Worm (Caenorhabditis elegans) whole organism, L4 larva: ENCODE data around the gene C16C10.8.

Source experiments
- F10B5.3 ChIP-seq: sonication (generic microtip); optimal IDR thresholded peaks from 2 replicates; lab custom pipeline; 2016; ENCODE audit warnings: mild to moderate bottlenecking, missing genetic modification characterization, missing compliant biosample characterization
- F37D6.2 ChIP-seq: sonication (generic microtip); optimal IDR thresholded peaks from 2 replicates; lab custom pipeline; 2016; ENCODE audit warnings: mild to moderate bottlenecking, missing genetic modification characterization, missing compliant biosample characterization
- F44E2.7 ChIP-seq: fragments of 200-800 bp; sonication (Bioruptor generic); IDR thresholded peaks from 2 replicates; pipeline ENCODE4 v2.1.2; 2022; ENCODE audit warnings: missing genetic modification characterization, missing compliant biosample characterization
- F49E8.2 ChIP-seq: sonication (generic microtip); optimal IDR thresholded peaks from 2 replicates; lab custom pipeline; 2016; ENCODE audit warnings: missing compliant biosample characterization, mild to moderate bottlenecking, missing genetic modification characterization, borderline replicate concordance
- R02D3.7 ChIP-seq: fragments of 150-350 bp; sonication (generic microtip); optimal IDR thresholded peaks from 3 replicates; lab custom pipeline; 2014; ENCODE audit warnings: missing biosample characterization, missing genetic modification characterization
- T20F7.1 ChIP-seq: fragments of 200-800 bp; sonication (Bioruptor generic); optimal IDR thresholded peaks from 2 replicates; lab custom pipeline; 2018; ENCODE audit warnings: mild to moderate bottlenecking, missing genetic modification characterization, missing compliant biosample characterization
- Y105C5A.15 ChIP-seq: fragments of 200-800 bp; sonication (Bioruptor generic); IDR thresholded peaks from 2 replicates; pipeline ENCODE4 v1.3.6; 2022; ENCODE audit warnings: missing genetic modification characterization, missing compliant biosample characterization
- Y48G9A.11 ChIP-seq: fragments of 200-800 bp; sonication (Bioruptor generic); IDR thresholded peaks from 2 replicates; pipeline ENCODE4 v1.3.6; 2022; ENCODE audit warnings: missing genetic modification reagents, missing genetic modification characterization, missing compliant biosample characterization
- Y5F2A.4 ChIP-seq: fragments of 200-800 bp; sonication (Bioruptor generic); optimal IDR thresholded peaks from 2 replicates; lab custom pipeline; 2018; ENCODE audit warnings: mild to moderate bottlenecking, missing genetic modification characterization, missing compliant biosample characterization
- aha-1 ChIP-seq: fragments of 150-350 bp; peaks from one replicate; lab custom pipeline; 2014; ENCODE audit warnings: missing biosample characterization, missing genetic modification characterization
- aly-2 ChIP-seq: sonication (generic microtip); optimal IDR thresholded peaks from 2 replicates; lab custom pipeline; 2018; ENCODE audit warnings: missing biosample characterization, missing genetic modification characterization
- ama-1 ChIP-seq: fragments of 150-350 bp; optimal IDR thresholded peaks from 2 replicates; lab custom pipeline; 2014; ENCODE audit warnings: inconsistent platforms, mixed read lengths
- arid-1 ChIP-seq: fragments of 200-800 bp; sonication (Bioruptor generic); conservative IDR thresholded peaks from 2 replicates; pipeline ENCODE4 v1.3.6; 2022; ENCODE audit warnings: missing genetic modification reagents, missing genetic modification characterization, missing compliant biosample characterization
- attf-4 ChIP-seq: sonication (generic microtip); optimal IDR thresholded peaks from 3 replicates; lab custom pipeline; 2017; ENCODE audit warnings: missing biosample characterization, missing genetic modification characterization
- ceh-20 ChIP-seq: fragments of 200-800 bp; sonication (Bioruptor generic); IDR thresholded peaks from 2 replicates; pipeline ENCODE4 v1.3.6; 2022; ENCODE audit warnings: missing genetic modification reagents, missing genetic modification characterization, missing compliant biosample characterization
- ctbp-1 ChIP-seq: fragments of 200-800 bp; sonication (Bioruptor generic); IDR thresholded peaks from 2 replicates; pipeline ENCODE4 v1.3.6; 2022; ENCODE audit warnings: missing genetic modification reagents, missing genetic modification characterization, missing compliant biosample characterization
- daf-16 ChIP-seq, 3 experiments: sonication (generic microtip); optimal IDR thresholded peaks; 2 replicates each; lab custom pipeline; 2016 to 2017; ENCODE audit warnings: missing genetic modification characterization in 3 of 3, missing genetic modification reagents in 3 of 3, mild to moderate bottlenecking in 2 of 3, missing compliant biosample characterization in 2 of 3, missing biosample characterization in 1 of 3, moderate library complexity in 1 of 3
- dmd-6 ChIP-seq: fragments of 200-800 bp; sonication (Bioruptor generic); IDR thresholded peaks from 2 replicates; pipeline ENCODE4 v1.3.6; 2022; ENCODE audit warnings: missing genetic modification reagents, missing genetic modification characterization, missing compliant biosample characterization
- dpl-1 ChIP-seq: fragments of 150-350 bp; optimal IDR thresholded peaks from 2 replicates; lab custom pipeline; 2014; ENCODE audit warnings: missing biosample characterization, missing genetic modification reagents, missing genetic modification characterization
- dve-1 ChIP-seq: sonication (generic microtip); optimal IDR thresholded peaks from 2 replicates; lab custom pipeline; 2017; ENCODE audit warnings: antibody characterized with exemption, mild to moderate bottlenecking, missing genetic modification characterization, missing compliant biosample characterization; ENCODE audit not compliant: insufficient read depth
- egl-43 ChIP-seq: fragments of 200-800 bp; sonication (Bioruptor generic); IDR thresholded peaks from 2 replicates; pipeline ENCODE4 v1.3.6; 2022; ENCODE audit warnings: missing genetic modification reagents, missing genetic modification characterization, missing compliant biosample characterization
- fkh-10 ChIP-seq: fragments of 150-350 bp; optimal IDR thresholded peaks from 2 replicates; lab custom pipeline; 2014; ENCODE audit warnings: missing biosample characterization, missing genetic modification reagents, missing genetic modification characterization
- fos-1 ChIP-seq: fragments of 150-350 bp; optimal IDR thresholded peaks from 2 replicates; lab custom pipeline; 2014; ENCODE audit warnings: missing biosample characterization, missing genetic modification characterization
- gei-8 ChIP-seq: fragments of 200-800 bp; sonication (Bioruptor generic); optimal IDR thresholded peaks from 2 replicates; lab custom pipeline; 2018; ENCODE audit warnings: mild to moderate bottlenecking, missing genetic modification characterization, missing compliant biosample characterization
- hif-1 ChIP-seq, 2 experiments: sonication (generic microtip); optimal IDR thresholded peaks; 2 replicates each; lab custom pipeline; 2016 to 2017; ENCODE audit warnings: missing compliant biosample characterization in 2 of 2, missing genetic modification characterization in 2 of 2, missing genetic modification reagents in 2 of 2, missing genotype in 2 of 2, mild to moderate bottlenecking in 1 of 2
- lim-7 ChIP-seq: fragments of 200-800 bp; sonication (Bioruptor generic); IDR thresholded peaks from 2 replicates; pipeline ENCODE4 v1.3.6; 2022; ENCODE audit warnings: missing genetic modification characterization, missing compliant biosample characterization
- lin-1 ChIP-seq: fragments of 200-800 bp; sonication (Bioruptor generic); IDR thresholded peaks from 2 replicates; pipeline ENCODE4 v1.3.6; 2022; ENCODE audit warnings: missing genetic modification reagents, missing genetic modification characterization, missing compliant biosample characterization
- lin-38 ChIP-seq: fragments of 200-800 bp; sonication (Bioruptor generic); IDR thresholded peaks from 2 replicates; pipeline ENCODE4 v1.3.6; 2022; ENCODE audit warnings: missing genetic modification reagents, missing genetic modification characterization, missing compliant biosample characterization
- lsy-2 ChIP-seq, 2 experiments: fragments of 150-350 bp in 1 of 2; sonication (generic microtip) in 1 of 2; optimal IDR thresholded peaks; 2 replicates each; lab custom pipeline; 2014 to 2017; ENCODE audit warnings: missing biosample characterization in 2 of 2, missing genetic modification characterization in 2 of 2
- mdl-1 ChIP-seq, 2 experiments: fragments of 150-350 bp in 1 of 2; sonication (generic microtip) in 1 of 2; optimal IDR thresholded peaks; 2 replicates each; lab custom pipeline; 2014 to 2017; ENCODE audit warnings: missing biosample characterization in 2 of 2, missing genetic modification characterization in 2 of 2
- nhr-10 ChIP-seq: fragments of 150-350 bp; optimal IDR thresholded peaks from 2 replicates; lab custom pipeline; 2014; ENCODE audit warnings: missing biosample characterization, missing genetic modification characterization
- pha-4 ChIP-seq, 2 experiments: fragments of 150-350 bp in 1 of 2; fragments of 200-800 bp in 1 of 2; sonication (Bioruptor generic) in 1 of 2; IDR thresholded peaks in 1 of 2; optimal IDR thresholded peaks in 1 of 2; 2 replicates each; pipeline versions ENCODE4 v1.3.6 to Lab custom; 2014 to 2022; ENCODE audit warnings: missing genetic modification characterization in 2 of 2, missing genetic modification reagents in 2 of 2, missing biosample characterization in 1 of 2, missing compliant biosample characterization in 1 of 2
- php-3 ChIP-seq: fragments of 200-800 bp; sonication (Bioruptor generic); IDR thresholded peaks from 2 replicates; pipeline ENCODE4 v1.3.6; 2022; ENCODE audit warnings: missing genetic modification reagents, missing genetic modification characterization, missing compliant biosample characterization
- rbr-2 ChIP-seq: sonication (generic microtip); optimal IDR thresholded peaks from 2 replicates; lab custom pipeline; 2016; ENCODE audit warnings: missing genotype, missing genetic modification characterization, missing compliant biosample characterization
- snpc-1.2 ChIP-seq: fragments of 200-800 bp; sonication (Bioruptor generic); IDR thresholded peaks from 2 replicates; pipeline ENCODE4 v1.3.6; 2022; ENCODE audit warnings: missing genetic modification reagents, missing genetic modification characterization, missing compliant biosample characterization
- spr-1 ChIP-seq: sonication (generic microtip); optimal IDR thresholded peaks from 2 replicates; lab custom pipeline; 2016; ENCODE audit warnings: mild to moderate bottlenecking, missing genetic modification characterization, missing compliant biosample characterization
- spr-3 ChIP-seq: fragments of 200-800 bp; sonication (Bioruptor generic); optimal IDR thresholded peaks from 2 replicates; lab custom pipeline; 2018; ENCODE audit warnings: mild to moderate bottlenecking, missing genetic modification characterization, missing compliant biosample characterization
- unc-130 ChIP-seq: sonication (generic microtip); optimal IDR thresholded peaks from 2 replicates; lab custom pipeline; 2016; ENCODE audit warnings: missing genetic modification reagents, missing genetic modification characterization, missing compliant biosample characterization
- zag-1 ChIP-seq: fragments of 150-350 bp; optimal IDR thresholded peaks from 2 replicates; lab custom pipeline; 2014; ENCODE audit warnings: missing biosample characterization, missing genetic modification characterization
- ztf-7 ChIP-seq: fragments of 150-350 bp; optimal IDR thresholded peaks from 2 replicates; lab custom pipeline; 2014; ENCODE audit warnings: missing biosample characterization, missing genetic modification characterization

Gene C16C10.8

DNA sequence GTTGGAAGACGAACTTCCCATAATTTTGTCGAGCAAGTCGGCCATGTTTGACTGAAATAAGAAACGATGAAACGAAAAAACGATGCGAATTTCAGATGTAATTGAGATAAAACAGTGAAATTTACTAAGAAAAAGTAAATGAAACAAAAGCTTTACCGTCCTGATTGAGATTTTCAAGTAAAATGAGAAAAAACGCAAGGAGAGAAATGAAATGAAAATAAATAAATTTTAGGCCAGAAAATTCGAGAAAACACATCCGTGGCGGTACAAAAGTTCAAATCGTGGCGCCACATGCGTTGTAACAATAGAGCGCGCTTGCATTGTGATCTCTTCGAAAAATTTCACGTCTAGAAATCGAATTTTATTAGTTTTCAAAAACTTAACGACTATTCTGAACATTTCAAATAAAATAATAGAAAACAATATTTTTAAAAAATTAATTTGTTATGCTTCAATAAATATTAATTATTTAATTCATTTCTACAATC, 12.2 kb upstream of the C16C10.8 start, which contains the start of the genes hrde-1 and C16C10.13:
Gene hrde-1, minus strand, starts transcription at position 51 of the 488 bp plus-strand sequence.
Gene C16C10.13, plus strand, starts transcription at position 332 of the 488 bp plus-strand sequence.
- TF ChIP-seq lin-38 (GFP tag; lab: Robert Waterston, UW) (peak; percentile 96), T20F7.1 (GFP tag; lab: Kevin White, UChicago) (no peak), unc-130 (GFP tag; lab: Kevin White, UChicago) (peak; percentile 90), spr-1 (tag; lab: Kevin White, UChicago) (no peak), pha-4 (GFP tag; IDR thresholded peaks at IDR 0.05; lab: Robert Waterston, UW) (no peak), pha-4 (tag; optimal IDR thresholded peaks at IDR 0.05; lab: Kevin White, UChicago) (no peak), R02D3.7 (tag; lab: Kevin White, UChicago) (no peak), fkh-10 (no peak), nhr-10 (tag; lab: Kevin White, UChicago) (no peak), F49E8.2 (tag; lab: Kevin White, UChicago) (peak; percentile 77)

DNA sequence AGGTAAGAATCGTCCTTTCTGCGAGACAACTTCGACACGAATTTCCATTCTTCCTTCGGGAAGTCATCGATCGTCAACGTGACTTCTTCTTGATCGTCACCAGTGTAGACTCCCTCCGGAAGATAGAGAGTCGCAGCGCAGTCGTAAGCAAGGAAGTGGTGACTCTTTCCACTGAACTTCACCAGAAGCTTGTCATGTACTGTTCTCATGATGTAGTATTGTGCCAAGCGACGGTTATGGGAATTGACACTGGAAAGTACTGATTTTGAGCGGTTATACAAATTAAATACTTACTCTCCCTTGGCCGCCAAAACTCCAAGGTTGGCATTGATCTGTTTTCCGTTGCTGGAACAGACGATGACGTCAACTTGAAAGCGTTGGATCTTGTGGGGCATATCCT, 11.5 kb upstream of the C16C10.8 start:
- TF ChIP-seq F44E2.7: 0 out of 2 replicates have a peak, but pooled peaks have one; percentile 12
- TF ChIP-seq ctbp-1: no peak

DNA sequence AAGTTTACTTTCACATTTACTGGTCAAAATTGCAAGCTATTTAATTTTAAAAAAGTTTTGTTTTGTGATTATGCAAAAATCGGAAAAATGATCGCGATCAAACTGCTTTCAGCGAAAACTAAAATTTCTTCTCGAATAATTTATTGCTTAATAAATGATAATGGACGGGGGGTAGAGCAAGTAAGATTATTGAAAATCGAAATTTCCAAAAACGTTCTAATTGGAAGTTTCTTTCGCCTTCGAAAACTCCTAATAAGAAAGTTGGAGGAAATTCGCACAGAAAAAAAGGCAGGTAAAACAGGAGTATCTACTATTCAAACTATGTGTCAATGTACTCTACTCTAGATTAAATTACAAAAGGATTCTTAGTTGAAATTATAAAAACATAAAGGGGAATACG, 8.2 kb upstream of the C16C10.8 start:
- TF ChIP-seq daf-16 (GFP tag; optimal IDR thresholded peaks at IDR 0.05; lab: Kevin White, UChicago) (peak in 1 of 2 experiments; percentile 36), daf-16 (tag; optimal IDR thresholded peaks at IDR 0.05; lab: Kevin White, UChicago) (no peak), unc-130 (GFP tag; lab: Kevin White, UChicago) (peak; percentile 45), ceh-20 (GFP tag; lab: Robert Waterston, UW) (no peak), egl-43 (GFP tag; lab: Robert Waterston, UW) (peak; percentile 30; the same call in 1 of the 2 replicates), dpl-1 (GFP tag; lab: Kevin White, UChicago) (no peak), mdl-1 (tag; optimal IDR thresholded peaks at IDR 0.05; lab: Kevin White, UChicago) (no peak), rbr-2 (tag; lab: Kevin White, UChicago) (no peak), Y105C5A.15 (GFP tag; lab: Robert Waterston, UW) (0 out of 2 replicates have a peak, but pooled peaks have one; percentile 63), arid-1 (peak; percentile 45; the same call in 1 of the 2 replicates), F44E2.7 (no peak), lin-38 (GFP tag; lab: Robert Waterston, UW) (peak; percentile 68), nhr-10 (tag; lab: Kevin White, UChicago) (no peak), Y5F2A.4 (GFP tag; lab: Kevin White, UChicago) (peak; percentile 18), lin-1 (GFP tag; lab: Robert Waterston, UW) (peak; percentile 39; the same call in 1 of the 2 replicates), aly-2 (tag; lab: Kevin White, UChicago) (peak; percentile 84), Y48G9A.11 (peak; percentile 60), pha-4 (GFP tag; IDR thresholded peaks at IDR 0.05; lab: Robert Waterston, UW) (0 out of 2 replicates have a peak, but pooled peaks have one; percentile 56), pha-4 (tag; optimal IDR thresholded peaks at IDR 0.05; lab: Kevin White, UChicago) (no peak), ztf-7 (no peak), snpc-1.2 (GFP tag; lab: Robert Waterston, UW) (peak; percentile 66; the same call in 1 of the 2 replicates), F49E8.2 (tag; lab: Kevin White, UChicago) (peak; percentile 83), T20F7.1 (GFP tag; lab: Kevin White, UChicago) (no peak), ctbp-1 (0 out of 2 replicates have a peak, but pooled peaks have one; percentile 29), gei-8 (GFP tag; lab: Kevin White, UChicago) (no peak), lim-7 (GFP tag; lab: Robert Waterston, UW) (0 out of 2 replicates have a peak, but pooled peaks have one; percentile 6), dmd-6 (GFP tag; lab: Robert Waterston, UW) (no peak), zag-1 (tag; lab: Kevin White, UChicago) (no peak)

ce11 chrIII:4170903-4171377, 7.0 kb upstream of the C16C10.8 start, which contains the start of the genes rnf-121 and C16C10.4:
Gene rnf-121, minus strand, starts transcription at chrIII:4170953.
Gene C16C10.4, plus strand, starts transcription at chrIII:4171336.
- TF ChIP-seq aha-1 (tag; lab: Kevin White, UChicago) (peak; percentile 45), dve-1 (tag; lab: Kevin White, UChicago) (peak; percentile 29), hif-1 (tag; optimal IDR thresholded peaks at IDR 0.05; lab: Kevin White, UChicago) (peak in 1 of 2 experiments; percentile 36), attf-4 (tag; lab: Kevin White, UChicago) (no peak), lin-38 (GFP tag; lab: Robert Waterston, UW) (peak; percentile 74), F37D6.2 (tag; lab: Kevin White, UChicago) (peak; percentile 11), php-3 (no peak), ztf-7 (peak; percentile 50), spr-3 (GFP tag; lab: Kevin White, UChicago) (no peak), Y48G9A.11 (peak; percentile 63; the same call in 1 of the 2 replicates), rbr-2 (tag; lab: Kevin White, UChicago) (peak; percentile 54), spr-1 (tag; lab: Kevin White, UChicago) (peak; percentile 77), lim-7 (GFP tag; lab: Robert Waterston, UW) (peak; percentile 58; the same call in 1 of the 2 replicates), fos-1 (no peak), lsy-2 (tag; optimal IDR thresholded peaks at IDR 0.05; lab: Kevin White, UChicago) (peak in 1 of 2 experiments; percentile 71), snpc-1.2 (GFP tag; lab: Robert Waterston, UW) (peak; percentile 46; the same call in 1 of the 2 replicates), ama-1 (lab: Kevin White, UChicago) (peak; percentile 9), F10B5.3 (tag; lab: Kevin White, UChicago) (peak; percentile 37)
